Worm (Caenorhabditis elegans) whole organism, late embryonic: ENCODE measurements around the gene flwr-1.
A peak's percentile ranks its signal among the peaks of the same experiment; 100 is the strongest.

ENCODE experiments used
- F13H6.1 ChIP-seq: sonication (generic microtip); optimal IDR thresholded peaks from 2 replicates; lab custom pipeline; 2016; ENCODE audit warnings: missing genetic modification characterization, missing compliant biosample characterization
- fax-1 ChIP-seq: sonication (generic microtip); optimal IDR thresholded peaks from 2 replicates; lab custom pipeline; 2016; ENCODE audit warnings: missing genotype, missing genetic modification characterization, missing compliant biosample characterization
- nhr-11 ChIP-seq: fragments of 150-350 bp; optimal IDR thresholded peaks from 2 replicates; lab custom pipeline; 2014; ENCODE audit warnings: missing biosample characterization, missing genetic modification characterization
- nhr-232 ChIP-seq: sonication (generic microtip); optimal IDR thresholded peaks from 2 replicates; lab custom pipeline; 2016; ENCODE audit warnings: missing genetic modification characterization, missing compliant biosample characterization
- pqm-1 ChIP-seq: sonication (generic microtip); optimal IDR thresholded peaks from 2 replicates; lab custom pipeline; 2016; ENCODE audit warnings: missing genetic modification characterization, missing compliant biosample characterization
- unc-55 ChIP-seq: sonication (generic microtip); optimal IDR thresholded peaks from 2 replicates; lab custom pipeline; 2017; ENCODE audit warnings: missing biosample characterization, missing genetic modification reagents, missing genetic modification characterization

- TF ChIP-seq F13H6.1 (tag; lab: Kevin White, UChicago) (no peak), nhr-11 (tag; lab: Kevin White, UChicago) (no peak), unc-55 (GFP tag; lab: Kevin White, UChicago) (peak; percentile 61), pqm-1 (tag; lab: Kevin White, UChicago) (no peak), fax-1 (no peak), nhr-232 (tag; lab: Kevin White, UChicago) (no peak)
Observed at ce11 chrX:14975467-14976167, 5.5 kb upstream of the flwr-1 start, which contains the start of gene F20D1.3.
